Fruit fly (Drosophila melanogaster) whole organism, adult: ENCODE results near the gene SelG.

Source experiments
- CG11617 ChIP-seq: fragments of 200-800 bp; sonication (Bioruptor generic); optimal IDR thresholded peaks from 2 replicates; lab custom pipeline; 2017; ENCODE audit warnings: mild to moderate bottlenecking, missing biosample characterization, missing genetic modification reagents, missing genetic modification characterization
- CG12768 ChIP-seq: fragments of 200-800 bp; sonication (Bioruptor generic); optimal IDR thresholded peaks from 2 replicates; lab custom pipeline; 2017; ENCODE audit warnings: missing biosample characterization, missing genetic modification characterization, mild to moderate bottlenecking, moderate library complexity, missing genetic modification reagents
- CG14711 ChIP-seq: fragments of 200-800 bp; sonication (Bioruptor generic); optimal IDR thresholded peaks from 2 replicates; lab custom pipeline; 2018; ENCODE audit warnings: missing biosample characterization, mild to moderate bottlenecking, missing genetic modification characterization, moderate library complexity
- CG1620 ChIP-seq: fragments of 200-800 bp; sonication (Bioruptor generic); optimal IDR thresholded peaks from 2 replicates; lab custom pipeline; 2016; ENCODE audit warnings: missing biosample characterization, missing genetic modification characterization
- CG33017 ChIP-seq: fragments of 200-800 bp; sonication (Bioruptor generic); optimal IDR thresholded peaks from 2 replicates; lab custom pipeline; 2018; ENCODE audit warnings: missing biosample characterization, mild to moderate bottlenecking, missing genetic modification characterization, moderate library complexity
- CG5204 ChIP-seq: fragments of 200-800 bp; sonication (Bioruptor generic); optimal IDR thresholded peaks from 2 replicates; lab custom pipeline; 2016; ENCODE audit warnings: missing biosample characterization, missing genetic modification characterization
- CG7045 ChIP-seq: fragments of 200-800 bp; sonication (Bioruptor generic); optimal IDR thresholded peaks from 2 replicates; lab custom pipeline; 2017; ENCODE audit warnings: missing biosample characterization, mild to moderate bottlenecking, missing genetic modification characterization
- CG7101 ChIP-seq: fragments of 200-800 bp; sonication (Bioruptor generic); optimal IDR thresholded peaks from 2 replicates; lab custom pipeline; 2018; ENCODE audit warnings: missing biosample characterization, mild to moderate bottlenecking, missing genetic modification characterization, moderate library complexity
- Clk ChIP-seq: fragments of 200-800 bp; sonication (Bioruptor generic); optimal IDR thresholded peaks from 2 replicates; lab custom pipeline; 2017; ENCODE audit warnings: missing biosample characterization, missing genetic modification characterization
- Crg-1 ChIP-seq: fragments of 200-800 bp; sonication (Bioruptor generic); optimal IDR thresholded peaks from 2 replicates; lab custom pipeline; 2016; ENCODE audit warnings: missing biosample characterization, missing genetic modification characterization
- Hr96 ChIP-seq: fragments of 200-800 bp; sonication (Bioruptor generic); optimal IDR thresholded peaks from 2 replicates; lab custom pipeline; 2016; ENCODE audit warnings: missing biosample characterization, missing genetic modification characterization
- Mnt ChIP-seq: fragments of 200-800 bp; sonication (Bioruptor generic); optimal IDR thresholded peaks from 2 replicates; lab custom pipeline; 2016; ENCODE audit warnings: missing biosample characterization, mild to moderate bottlenecking, missing genetic modification characterization
- bab1 ChIP-seq: fragments of 200-800 bp; sonication (Bioruptor generic); optimal IDR thresholded peaks from 3 replicates; lab custom pipeline; 2019; ENCODE audit warnings: missing biosample characterization, mild to moderate bottlenecking, missing genetic modification characterization, moderate library complexity
- cic ChIP-seq: fragments of 200-800 bp; sonication (Bioruptor generic); optimal IDR thresholded peaks from 2 replicates; lab custom pipeline; 2017; ENCODE audit warnings: missing biosample characterization, mild to moderate bottlenecking, missing genetic modification characterization, moderate library complexity
- cnc ChIP-seq, 2 experiments: fragments of >200 bp; optimal IDR thresholded peaks; 2 replicates each; lab custom pipeline; 2017
- kay ChIP-seq: fragments of 200-800 bp; sonication (Bioruptor generic); peaks from one replicate; lab custom pipeline; 2016; ENCODE audit warnings: missing biosample characterization, missing genetic modification characterization, borderline replicate concordance
- ovo ChIP-seq: fragments of 200-800 bp; sonication (Bioruptor generic); optimal IDR thresholded peaks from 2 replicates; lab custom pipeline; 2016; ENCODE audit warnings: missing biosample characterization, missing genetic modification characterization
- pad ChIP-seq: fragments of 200-800 bp; sonication (Bioruptor generic); optimal IDR thresholded peaks from 3 replicates; lab custom pipeline; 2017; ENCODE audit warnings: missing biosample characterization, missing genetic modification characterization, mild to moderate bottlenecking, moderate library complexity, missing genetic modification reagents
- tj ChIP-seq: fragments of 200-800 bp; sonication (Bioruptor generic); optimal IDR thresholded peaks from 3 replicates; lab custom pipeline; 2017; ENCODE audit warnings: missing biosample characterization, mild to moderate bottlenecking, missing genetic modification characterization, moderate library complexity
- toe ChIP-seq: fragments of 200-800 bp; sonication (Bioruptor generic); optimal IDR thresholded peaks from 2 replicates; lab custom pipeline; 2016; ENCODE audit warnings: missing biosample characterization, missing genetic modification characterization

The SelG gene

dm6 chrX:11886976-11887375 lies at the start of gene SelG, which contains the start of gene CG10353:
Gene SelG (plus strand): TSS chrX:11887284.
Gene CG10353 (minus strand): TSS chrX:11887162.
- TF ChIP-seq CG5204 (GFP tag; lab: Kevin White, UChicago), result no peak
- no peak for TF ChIP-seq cic (GFP tag; lab: Kevin White, UChicago)
- TF ChIP-seq CG11617 (GFP tag; lab: Kevin White, UChicago), result peak; percentile 41
- TF ChIP-seq CG1620 (GFP tag; lab: Kevin White, UChicago), result peak; percentile 78
- peak; percentile 77 for TF ChIP-seq bab1
- peak; percentile 61 for TF ChIP-seq Crg-1 (GFP tag; lab: Kevin White, UChicago)
- TF ChIP-seq CG14711 (tag; lab: Kevin White, UChicago), result peak; percentile 55
- TF ChIP-seq pad (GFP tag; lab: Kevin White, UChicago), result peak; percentile 61
- TF ChIP-seq toe, result peak; percentile 36
- no peak for TF ChIP-seq CG33017 (tag; lab: Kevin White, UChicago)
- TF ChIP-seq tj (GFP tag; lab: Kevin White, UChicago), result peak; percentile 39
- peak; percentile 77 for TF ChIP-seq CG7101 (tag; lab: Kevin White, UChicago)
- TF ChIP-seq Mnt (GFP tag; lab: Kevin White, UChicago), result peak; percentile 75
- peak; percentile 7 for TF ChIP-seq CG12768 (GFP tag; lab: Kevin White, UChicago)
- no peak for TF ChIP-seq Clk (GFP tag; lab: Kevin White, UChicago)
- TF ChIP-seq cnc (optimal IDR thresholded peaks at IDR 0.05; lab: Kevin White, UChicago), result peak; percentile 31 to 84
- no peak for TF ChIP-seq ovo (GFP tag; lab: Kevin White, UChicago)
- TF ChIP-seq CG7045, result no peak

- TF ChIP-seq pad (GFP tag; lab: Kevin White, UChicago) (no peak), kay (GFP tag; lab: Kevin White, UChicago) (no peak), CG11617 (GFP tag; lab: Kevin White, UChicago) (no peak), CG7045 (no peak), CG12768 (GFP tag; lab: Kevin White, UChicago) (no peak), Clk (GFP tag; lab: Kevin White, UChicago) (no peak), tj (GFP tag; lab: Kevin White, UChicago) (no peak), cnc (optimal IDR thresholded peaks at IDR 0.05; lab: Kevin White, UChicago) (no peak), CG33017 (tag; lab: Kevin White, UChicago) (no peak), CG14711 (tag; lab: Kevin White, UChicago) (no peak), CG5204 (GFP tag; lab: Kevin White, UChicago) (no peak), toe (no peak), Mnt (GFP tag; lab: Kevin White, UChicago) (no peak), Hr96 (GFP tag; lab: Kevin White, UChicago) (no peak), CG1620 (GFP tag; lab: Kevin White, UChicago) (no peak)
These were observed 49.2 kb upstream of the SelG start, which contains the start of gene CG15741 for dm6 chrX:11837926-11838325. Gene CG15741 (minus strand): TSS chrX:11838026.

dm6 chrX:11839308-11839707 lies 47.8 kb upstream of the SelG start, which contains the start of gene Cyp28c1:
Gene Cyp28c1 (plus strand): TSS chrX:11839608.
- no peak for TF ChIP-seq CG7101 (tag; lab: Kevin White, UChicago)
- TF ChIP-seq toe, result no peak
- no peak for TF ChIP-seq cic (GFP tag; lab: Kevin White, UChicago)
- no peak for TF ChIP-seq CG1620 (GFP tag; lab: Kevin White, UChicago)
- no peak for TF ChIP-seq CG5204 (GFP tag; lab: Kevin White, UChicago)
- TF ChIP-seq tj (GFP tag; lab: Kevin White, UChicago), result no peak

- TF ChIP-seq CG7101 (tag; lab: Kevin White, UChicago), result no peak
- no peak for TF ChIP-seq bab1
- TF ChIP-seq CG11617 (GFP tag; lab: Kevin White, UChicago), result no peak
- no peak for TF ChIP-seq cnc (optimal IDR thresholded peaks at IDR 0.05; lab: Kevin White, UChicago)
- no peak for TF ChIP-seq cic (GFP tag; lab: Kevin White, UChicago)
- TF ChIP-seq Hr96 (GFP tag; lab: Kevin White, UChicago), result no peak
- no peak for TF ChIP-seq pad (GFP tag; lab: Kevin White, UChicago)
- TF ChIP-seq tj (GFP tag; lab: Kevin White, UChicago), result no peak
- TF ChIP-seq CG5204 (GFP tag; lab: Kevin White, UChicago), result no peak
- no peak for TF ChIP-seq Crg-1 (GFP tag; lab: Kevin White, UChicago)
- TF ChIP-seq Mnt (GFP tag; lab: Kevin White, UChicago), result no peak
- TF ChIP-seq kay (GFP tag; lab: Kevin White, UChicago), result no peak
- no peak for TF ChIP-seq toe
- no peak for TF ChIP-seq CG1620 (GFP tag; lab: Kevin White, UChicago)
- TF ChIP-seq ovo (GFP tag; lab: Kevin White, UChicago), result no peak
- no peak for TF ChIP-seq Clk (GFP tag; lab: Kevin White, UChicago)
- TF ChIP-seq CG14711 (tag; lab: Kevin White, UChicago), result no peak
These were observed 45.2 kb upstream of the SelG start for dm6 chrX:11841702-11842378.

- TF ChIP-seq Crg-1 (GFP tag; lab: Kevin White, UChicago), result no peak
- TF ChIP-seq cic (GFP tag; lab: Kevin White, UChicago), result no peak
- TF ChIP-seq tj (GFP tag; lab: Kevin White, UChicago), result no peak
- no peak for TF ChIP-seq CG14711 (tag; lab: Kevin White, UChicago)
- TF ChIP-seq CG7045, result no peak
- no peak for TF ChIP-seq CG11617 (GFP tag; lab: Kevin White, UChicago)
- no peak for TF ChIP-seq toe
- no peak for TF ChIP-seq kay (GFP tag; lab: Kevin White, UChicago)
- TF ChIP-seq bab1, result no peak
- TF ChIP-seq CG33017 (tag; lab: Kevin White, UChicago), result no peak
- TF ChIP-seq cnc (optimal IDR thresholded peaks at IDR 0.05; lab: Kevin White, UChicago), result no peak
- TF ChIP-seq ovo (GFP tag; lab: Kevin White, UChicago), result no peak
- TF ChIP-seq Mnt (GFP tag; lab: Kevin White, UChicago), result no peak
- no peak for TF ChIP-seq CG1620 (GFP tag; lab: Kevin White, UChicago)
- TF ChIP-seq Clk (GFP tag; lab: Kevin White, UChicago), result no peak
- TF ChIP-seq CG5204 (GFP tag; lab: Kevin White, UChicago), result no peak
- TF ChIP-seq CG12768 (GFP tag; lab: Kevin White, UChicago), result no peak
- no peak for TF ChIP-seq Hr96 (GFP tag; lab: Kevin White, UChicago)
These were observed 40.9 kb upstream of the SelG start, which contains the start of gene CG15740 for dm6 chrX:11846049-11846718. Gene CG15740 (minus strand): TSS chrX:11846099.
